Worm (Caenorhabditis elegans) whole organism, late embryonic: ENCODE results near the gene chts-1.

Source experiments
- K02D7.2 ChIP-seq: sonication (generic microtip); optimal IDR thresholded peaks from 2 replicates; lab custom pipeline; 2017; ENCODE audit warnings: mild to moderate bottlenecking, missing genetic modification characterization, missing compliant biosample characterization
- T23F11.4 ChIP-seq: fragments of 200-800 bp; sonication (Bioruptor generic); optimal IDR thresholded peaks from 2 replicates; lab custom pipeline; 2018; ENCODE audit warnings: mild to moderate bottlenecking, missing genetic modification characterization, missing compliant biosample characterization
- ama-1 ChIP-seq: fragments of 150-350 bp; optimal IDR thresholded peaks from 2 replicates; lab custom pipeline; 2014
- ceh-14 ChIP-seq: sonication (generic microtip); optimal IDR thresholded peaks from 2 replicates; lab custom pipeline; 2016; ENCODE audit warnings: missing genotype, missing genetic modification characterization, missing compliant biosample characterization
- ceh-18 ChIP-seq: sonication (generic microtip); optimal IDR thresholded peaks from 2 replicates; lab custom pipeline; 2016; ENCODE audit warnings: missing genetic modification characterization, missing compliant biosample characterization
- nhr-11 ChIP-seq: fragments of 150-350 bp; optimal IDR thresholded peaks from 2 replicates; lab custom pipeline; 2014; ENCODE audit warnings: missing biosample characterization, missing genetic modification characterization
- pha-4 ChIP-seq: fragments of 150-350 bp; optimal IDR thresholded peaks from 2 replicates; lab custom pipeline; 2018; ENCODE audit warnings: missing biosample characterization, missing genetic modification reagents, missing genetic modification characterization
- unc-86 ChIP-seq: sonication (generic microtip); optimal IDR thresholded peaks from 2 replicates; lab custom pipeline; 2016; ENCODE audit warnings: missing genetic modification characterization, missing compliant biosample characterization

ce11 chrX:7460516-7460915, 59.0 kb downstream of the chts-1 start:
- TF ChIP-seq unc-86 (tag; lab: Kevin White, UChicago) (no peak), ceh-18 (no peak), K02D7.2 (tag; lab: Kevin White, UChicago) (no peak), ceh-14 (no peak), T23F11.4 (no peak), nhr-11 (no peak), pha-4 (no peak), ama-1 (lab: Kevin White, UChicago) (no peak)
